Worm (Caenorhabditis elegans): ENCODE measurements around the gene cyp-37A1.
"Not testable (repeated sequence)": the region's sequence is repeated elsewhere in the genome, so short reads cannot be mapped to it uniquely, and the experiment has no call there.

The cyp-37A1 gene

ce11 chrII:13968979-13969378, 47.8 kb downstream of the cyp-37A1 start, which contains the start of gene sre-43:
sre-43 (minus strand) TSS chrII:13969079.
- TF ChIP-seq ctbp-1 (GFP tag; IDR thresholded peaks at IDR 0.05) (no peak), lsy-2 (tag; optimal IDR thresholded peaks at IDR 0.05) (no peak), unc-62 (GFP tag; optimal IDR thresholded peaks at IDR 0.05 in 1 of 2) (no peak), unc-62 (tag; optimal IDR thresholded peaks at IDR 0.05) (no peak), nhr-77 (tag; optimal IDR thresholded peaks at IDR 0.05) (no peak), pha-4 (GFP tag; IDR thresholded peaks at IDR 0.05) (no peak), pha-4 (tag; optimal IDR thresholded peaks at IDR 0.05) (no peak), Y48G9A.11 (GFP tag; IDR thresholded peaks at IDR 0.05) (no peak), ceh-32 (tag; optimal IDR thresholded peaks at IDR 0.05; ENCODE audit: poor library complexity) (no peak), gei-8 (GFP tag; optimal IDR thresholded peaks at IDR 0.05) (no peak), dve-1 (tag; optimal IDR thresholded peaks at IDR 0.05; ENCODE audit: insufficient read depth) (no peak), R02D3.7 (tag; optimal IDR thresholded peaks at IDR 0.05) (no peak), mxl-2 (GFP tag; conservative IDR thresholded peaks at IDR 0.05) (no peak), T20F7.1 (GFP tag; optimal IDR thresholded peaks at IDR 0.05) (no peak), egl-43 (GFP tag; IDR thresholded peaks at IDR 0.05) (no peak), F49E8.2 (tag; optimal IDR thresholded peaks at IDR 0.05; ENCODE audit: borderline replicate concordance) (no peak), ceh-28 (tag; optimal IDR thresholded peaks at IDR 0.05) (no peak), cey-2 (tag; optimal IDR thresholded peaks at IDR 0.05; ENCODE audit: borderline replicate concordance, insufficient read depth) (no peak), daf-12 (tag; optimal IDR thresholded peaks at IDR 0.05) (no peak), madf-5 (GFP tag; IDR thresholded peaks at IDR 0.05) (no peak), nhr-25 (tag; optimal IDR thresholded peaks at IDR 0.05; ENCODE audit: borderline replicate concordance, insufficient read depth) (no peak), nhr-11 (tag; optimal IDR thresholded peaks at IDR 0.05) (no peak)

ce11 chrII:13968007-13968406, 48.8 kb downstream of the cyp-37A1 start:
- TF ChIP-seq nhr-42 (GFP tag; IDR thresholded peaks at IDR 0.05) (0 out of 2 replicates have a peak, but pooled peaks have one; percentile 25), unc-62 (GFP tag; optimal IDR thresholded peaks at IDR 0.05 in 1 of 2) (peak in 1 of 2 experiments; percentile 89), set-16 (GFP tag; IDR thresholded peaks at IDR 0.05) (peak; percentile 47; the same call in 1 of the 2 replicates)
- TF ChIP-seq unc-62 (tag; optimal IDR thresholded peaks at IDR 0.05): not testable (repeated sequence)

- TF ChIP-seq Y48G9A.11 (GFP tag; IDR thresholded peaks at IDR 0.05) (no peak), spr-3 (GFP tag; optimal IDR thresholded peaks at IDR 0.05) (no peak), hif-1 (tag; optimal IDR thresholded peaks at IDR 0.05) (no peak), skn-1 (tag; optimal IDR thresholded peaks at IDR 0.05) (no peak), nhr-10 (tag; optimal IDR thresholded peaks at IDR 0.05) (no peak), F44E2.7 (GFP tag; IDR thresholded peaks at IDR 0.05) (no peak), F26F4.8 (GFP tag; conservative IDR thresholded peaks at IDR 0.05) (no peak), ztf-11 (tag; optimal IDR thresholded peaks at IDR 0.05) (no peak), lsy-2 (tag; optimal IDR thresholded peaks at IDR 0.05) (no peak)
Observed at ce11 chrII:13966242-13966641, 50.5 kb downstream of the cyp-37A1 start, which contains the start of gene W07G1.7. W07G1.7 (minus strand) TSS chrII:13966342.

- TF ChIP-seq zfp-3 (GFP tag; conservative IDR thresholded peaks at IDR 0.05) (no peak), dmd-8 (GFP tag; IDR thresholded peaks at IDR 0.05) (no peak), vab-7 (GFP tag; IDR thresholded peaks at IDR 0.05) (no peak)
Observed at ce11 chrII:13964325-13964724, 52.4 kb downstream of the cyp-37A1 start.
